Worm (Caenorhabditis elegans): ENCODE data around the gene unk-1.

ce11 chrX:7989155-7989554 is 25.6 kb upstream of the unk-1 start:
- TF ChIP-seq nhr-28 (tag; optimal IDR thresholded peaks at IDR 0.05) (no peak), pha-4 (tag; optimal IDR thresholded peaks at IDR 0.05) (no peak), snpc-4 (tag; optimal IDR thresholded peaks at IDR 0.05) (no peak), fkh-10 (GFP tag; optimal IDR thresholded peaks at IDR 0.05) (no peak), jun-1 (tag; optimal IDR thresholded peaks at IDR 0.05) (no peak), ceh-82 (tag; optimal IDR thresholded peaks at IDR 0.05) (no peak), tbx-2 (tag; optimal IDR thresholded peaks at IDR 0.05) (no peak), fkh-2 (tag; optimal IDR thresholded peaks at IDR 0.05) (no peak)

Measured in whole organism, L3 larva.